Worm (Caenorhabditis elegans) whole organism, late embryonic: Measurements from ENCODE around the gene C01G10.17.
"Not testable (repeated sequence)": the region's sequence is repeated elsewhere in the genome, so short reads cannot be mapped to it uniquely, and the experiment has no call there.

Source experiments
- C38D4.7 ChIP-seq: fragments of 200-800 bp; sonication (Bioruptor generic); optimal IDR thresholded peaks from 2 replicates; lab custom pipeline; 2018; ENCODE audit warnings: mild to moderate bottlenecking, missing genetic modification characterization, moderate library complexity, missing compliant biosample characterization
- F13H6.1 ChIP-seq: sonication (generic microtip); optimal IDR thresholded peaks from 2 replicates; lab custom pipeline; 2016; ENCODE audit warnings: missing genetic modification characterization, missing compliant biosample characterization
- K02D7.2 ChIP-seq: sonication (generic microtip); optimal IDR thresholded peaks from 2 replicates; lab custom pipeline; 2017; ENCODE audit warnings: mild to moderate bottlenecking, missing genetic modification characterization, missing compliant biosample characterization
- ahr-1 ChIP-seq: sonication (generic microtip); optimal IDR thresholded peaks from 2 replicates; lab custom pipeline; 2016; ENCODE audit warnings: missing genetic modification characterization, missing compliant biosample characterization
- ceh-14 ChIP-seq: sonication (generic microtip); optimal IDR thresholded peaks from 2 replicates; lab custom pipeline; 2016; ENCODE audit warnings: missing genotype, missing genetic modification characterization, missing compliant biosample characterization
- ceh-24 ChIP-seq: sonication (generic microtip); optimal IDR thresholded peaks from 2 replicates; lab custom pipeline; 2016; ENCODE audit warnings: mild to moderate bottlenecking, missing genetic modification characterization, missing compliant biosample characterization
- ceh-9 ChIP-seq: sonication (generic microtip); optimal IDR thresholded peaks from 2 replicates; lab custom pipeline; 2016; ENCODE audit warnings: mild to moderate bottlenecking, missing genetic modification characterization, inconsistent platforms, missing compliant biosample characterization
- che-1 ChIP-seq: sonication (generic microtip); optimal IDR thresholded peaks from 2 replicates; lab custom pipeline; 2016; ENCODE audit warnings: mild to moderate bottlenecking, missing genetic modification characterization, missing compliant biosample characterization
- dve-1 ChIP-seq: sonication (generic microtip); optimal IDR thresholded peaks from 2 replicates; lab custom pipeline; 2017; ENCODE audit warnings: antibody characterized with exemption, mild to moderate bottlenecking, missing genetic modification characterization, missing compliant biosample characterization
- elt-2 ChIP-seq: sonication (generic microtip); optimal IDR thresholded peaks from 2 replicates; lab custom pipeline; 2016; ENCODE audit warnings: missing genetic modification reagents, missing genetic modification characterization, missing compliant biosample characterization
- ets-4 ChIP-seq: sonication (generic microtip); optimal IDR thresholded peaks from 2 replicates; lab custom pipeline; 2016; ENCODE audit warnings: missing genetic modification characterization, missing compliant biosample characterization
- fkh-6 ChIP-seq: sonication (generic microtip); optimal IDR thresholded peaks from 2 replicates; lab custom pipeline; 2016; ENCODE audit warnings: missing genetic modification characterization, missing compliant biosample characterization
- gmeb-2 ChIP-seq: sonication (generic microtip); optimal IDR thresholded peaks from 2 replicates; lab custom pipeline; 2016; ENCODE audit warnings: missing genetic modification characterization, inconsistent platforms, missing compliant biosample characterization
- hlh-6 ChIP-seq: sonication (generic microtip); optimal IDR thresholded peaks from 2 replicates; lab custom pipeline; 2016; ENCODE audit warnings: missing genotype, missing genetic modification characterization, missing compliant biosample characterization
- hlh-8 ChIP-seq: sonication (generic microtip); optimal IDR thresholded peaks from 2 replicates; lab custom pipeline; 2016; ENCODE audit warnings: missing genotype, missing genetic modification characterization, missing compliant biosample characterization
- lim-6 ChIP-seq: sonication (generic microtip); optimal IDR thresholded peaks from 2 replicates; lab custom pipeline; 2016; ENCODE audit warnings: missing genetic modification characterization, missing compliant biosample characterization
- madf-2 ChIP-seq: sonication (generic microtip); optimal IDR thresholded peaks from 2 replicates; lab custom pipeline; 2017; ENCODE audit warnings: missing genetic modification characterization, missing compliant biosample characterization
- nhr-232 ChIP-seq: sonication (generic microtip); optimal IDR thresholded peaks from 2 replicates; lab custom pipeline; 2016; ENCODE audit warnings: missing genetic modification characterization, missing compliant biosample characterization
- npax-4 ChIP-seq: sonication (generic microtip); optimal IDR thresholded peaks from 2 replicates; lab custom pipeline; 2016; ENCODE audit warnings: missing genetic modification characterization, missing compliant biosample characterization
- pha-2 ChIP-seq: sonication (generic microtip); optimal IDR thresholded peaks from 2 replicates; lab custom pipeline; 2017; ENCODE audit warnings: mild to moderate bottlenecking, missing genetic modification characterization, missing compliant biosample characterization
- pqm-1 ChIP-seq: sonication (generic microtip); optimal IDR thresholded peaks from 2 replicates; lab custom pipeline; 2016; ENCODE audit warnings: missing genetic modification characterization, missing compliant biosample characterization
- pros-1 ChIP-seq: fragments of 150-350 bp; optimal IDR thresholded peaks from 2 replicates; lab custom pipeline; 2014; ENCODE audit warnings: missing biosample characterization, missing genetic modification reagents, missing genetic modification characterization
- ref-2 ChIP-seq: sonication (generic microtip); optimal IDR thresholded peaks from 2 replicates; lab custom pipeline; 2016; ENCODE audit warnings: missing genetic modification characterization, missing compliant biosample characterization
- rnt-1 ChIP-seq: sonication (generic microtip); optimal IDR thresholded peaks from 2 replicates; lab custom pipeline; 2016; ENCODE audit warnings: missing genetic modification characterization, missing compliant biosample characterization
- sox-2 ChIP-seq: fragments of 200-800 bp; sonication (Bioruptor generic); IDR thresholded peaks from 2 replicates; pipeline ENCODE4 v1.3.6; 2022; ENCODE audit warnings: missing genetic modification reagents, missing genetic modification characterization, missing compliant biosample characterization
- tbx-2 ChIP-seq: sonication (generic microtip); optimal IDR thresholded peaks from 2 replicates; lab custom pipeline; 2016; ENCODE audit warnings: missing genetic modification characterization, missing compliant biosample characterization
- tbx-7 ChIP-seq: sonication (generic microtip); optimal IDR thresholded peaks from 2 replicates; lab custom pipeline; 2016; ENCODE audit warnings: missing genotype, missing genetic modification characterization, missing compliant biosample characterization
- unc-86 ChIP-seq: sonication (generic microtip); optimal IDR thresholded peaks from 2 replicates; lab custom pipeline; 2016; ENCODE audit warnings: missing genetic modification characterization, missing compliant biosample characterization
- zip-5 ChIP-seq: sonication (generic microtip); optimal IDR thresholded peaks from 2 replicates; lab custom pipeline; 2016; ENCODE audit warnings: missing genetic modification characterization, missing compliant biosample characterization

Gene C01G10.17

ce11 chrV:15113992-15114391 is 23.4 kb downstream of the C01G10.17 start, which contains the start of gene T01G5.6:
T01G5.6 (minus strand) TSS chrV:15114092.
- TF ChIP-seq sox-2 (GFP tag; lab: Robert Waterston, UW) (no peak), pha-2 (tag; lab: Kevin White, UChicago) (no peak), che-1 (tag; lab: Kevin White, UChicago) (no peak)
- TF ChIP-seq, all 69 proteins: peak for 0

DNA sequence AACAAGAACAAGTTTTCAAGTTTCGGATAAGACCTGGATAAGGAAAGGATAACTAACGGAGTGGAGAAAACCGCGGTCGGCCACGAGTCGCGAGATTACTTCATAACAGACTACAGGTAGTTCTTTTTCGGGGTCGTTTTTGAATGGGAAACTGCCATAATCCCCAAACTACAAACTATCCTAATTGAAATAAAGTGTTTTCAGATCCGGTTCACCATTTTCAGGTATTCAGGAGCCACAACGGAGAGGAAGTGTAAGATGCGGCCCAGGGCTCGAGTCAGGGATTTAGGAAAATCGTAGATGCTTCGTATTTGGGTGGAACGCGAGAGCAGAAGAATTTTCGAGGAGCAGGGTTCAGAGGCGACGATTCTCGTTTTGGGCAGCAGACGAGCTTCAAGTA is 25.4 kb downstream of the C01G10.17 start, which contains the start of gene T01G5.8:
Gene T01G5.8 (plus strand): TSS at position 301 of the 400 bp plus-strand sequence.
- not testable (repeated sequence) for TF ChIP-seq pros-1 (tag; lab: Kevin White, UChicago); zip-5; unc-86 (tag; lab: Kevin White, UChicago)

DNA sequence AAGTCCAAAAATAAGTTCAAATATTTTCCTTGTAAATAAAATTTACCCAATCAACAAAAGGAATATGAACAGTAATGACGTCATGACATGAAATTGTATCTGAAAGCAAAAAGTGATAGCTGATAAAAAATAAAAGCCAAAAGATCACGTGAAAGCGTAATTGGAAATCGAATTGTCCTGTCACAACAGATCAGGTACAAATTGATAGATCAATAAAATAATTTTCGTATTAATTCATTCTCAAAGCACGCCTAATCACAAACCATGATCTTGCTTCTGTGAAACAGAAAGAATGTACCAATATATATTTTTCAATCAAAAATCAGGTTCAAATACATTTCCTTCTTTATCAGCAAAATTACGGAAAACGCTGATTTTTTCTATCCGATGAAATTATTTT is 29.0 kb downstream of the C01G10.17 start, which contains the start of gene flor-1:
Gene flor-1 (minus strand): TSS at position 101 of the 400 bp plus-strand sequence.
- TF ChIP-seq nhr-232 (tag; lab: Kevin White, UChicago) = no peak
- no peak for TF ChIP-seq K02D7.2
- TF ChIP-seq C38D4.7 (GFP tag; lab: Kevin White, UChicago) = no peak
- TF ChIP-seq ceh-9 (tag; lab: Kevin White, UChicago) = no peak
- TF ChIP-seq ref-2 (tag; lab: Kevin White, UChicago) = no peak
- no peak for TF ChIP-seq unc-86 (tag; lab: Kevin White, UChicago)
- no peak for TF ChIP-seq tbx-2
- TF ChIP-seq dve-1 (tag; lab: Kevin White, UChicago) = no peak
- no peak for TF ChIP-seq ahr-1 (tag; lab: Kevin White, UChicago)
- TF ChIP-seq gmeb-2 (tag; lab: Kevin White, UChicago) = no peak
- TF ChIP-seq npax-4 = no peak
- TF ChIP-seq ceh-24 (tag; lab: Kevin White, UChicago) = no peak
- TF ChIP-seq ceh-14 (tag; lab: Kevin White, UChicago) = no peak
- TF ChIP-seq hlh-8 (tag; lab: Kevin White, UChicago) = no peak

- not testable (repeated sequence) for TF ChIP-seq ceh-9 (tag; lab: Kevin White, UChicago); tbx-7; ets-4
- TF ChIP-seq, all 69 proteins: peak for 0; not testable (repeated sequence) for 69
These were observed 34.6 kb downstream of the C01G10.17 start, which contains the start of gene ugt-30 for ce11 chrV:15125162-15125561. ugt-30 (minus strand) TSS chrV:15125262.

ce11 chrV:15127413-15127812 is 36.9 kb downstream of the C01G10.17 start, which contains the start of gene srj-27:
srj-27 (minus strand) TSS chrV:15127513.
- TF ChIP-seq F13H6.1 (tag; lab: Kevin White, UChicago) (no peak), ceh-24 (tag; lab: Kevin White, UChicago) (no peak), rnt-1 (tag; lab: Kevin White, UChicago) (no peak), dve-1 (tag; lab: Kevin White, UChicago) (no peak), tbx-2 (no peak), elt-2 (tag; lab: Kevin White, UChicago) (no peak)
- TF ChIP-seq, all 69 proteins: peak for 0

DNA sequence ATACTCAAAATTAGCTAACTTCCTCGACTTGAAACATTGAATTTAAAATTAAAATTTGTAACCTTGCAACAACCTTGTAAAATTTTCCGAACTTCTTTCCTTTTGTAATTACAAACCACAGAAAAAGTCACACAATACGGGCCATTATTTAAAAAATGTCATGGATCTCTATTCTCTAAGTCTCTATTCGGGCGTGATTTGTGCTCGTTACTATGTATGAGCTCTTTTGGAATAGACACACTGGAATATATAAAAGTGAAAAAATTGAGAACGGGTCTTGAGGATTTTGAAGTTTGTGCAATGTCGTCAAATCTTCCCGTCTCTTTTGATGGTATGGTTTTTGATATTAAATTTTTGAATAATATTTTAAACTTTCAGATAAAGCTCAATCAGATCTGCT is 37.4 kb downstream of the C01G10.17 start, which contains the start of gene srr-7:
Gene srr-7 (plus strand): TSS at position 301 of the 400 bp plus-strand sequence.
- TF ChIP-seq hlh-6 (tag; lab: Kevin White, UChicago) (no peak), lim-6 (tag; lab: Kevin White, UChicago) (no peak), ceh-14 (tag; lab: Kevin White, UChicago) (no peak), C38D4.7 (GFP tag; lab: Kevin White, UChicago) (no peak), pqm-1 (tag; lab: Kevin White, UChicago) (no peak), fkh-6 (tag; lab: Kevin White, UChicago) (no peak), ahr-1 (tag; lab: Kevin White, UChicago) (no peak), madf-2 (tag; lab: Kevin White, UChicago) (no peak), hlh-8 (tag; lab: Kevin White, UChicago) (no peak)
- TF ChIP-seq, all 69 proteins: peak for 0
